Worm (Caenorhabditis elegans) whole organism, late embryonic: ENCODE data around the gene fis-2.

Source experiments
- C38D4.7 ChIP-seq: fragments of 200-800 bp; sonication (Bioruptor generic); optimal IDR thresholded peaks from 2 replicates; lab custom pipeline; 2018; ENCODE audit warnings: mild to moderate bottlenecking, missing genetic modification characterization, moderate library complexity, missing compliant biosample characterization
- F13H6.1 ChIP-seq: sonication (generic microtip); optimal IDR thresholded peaks from 2 replicates; lab custom pipeline; 2016; ENCODE audit warnings: missing genetic modification characterization, missing compliant biosample characterization
- ceh-34 ChIP-seq: sonication (generic microtip); optimal IDR thresholded peaks from 2 replicates; lab custom pipeline; 2016; ENCODE audit warnings: mild to moderate bottlenecking, missing genetic modification characterization, missing compliant biosample characterization
- ets-4 ChIP-seq: sonication (generic microtip); optimal IDR thresholded peaks from 2 replicates; lab custom pipeline; 2016; ENCODE audit warnings: missing genetic modification characterization, missing compliant biosample characterization
- fkh-10 ChIP-seq: fragments of 150-350 bp; optimal IDR thresholded peaks from 2 replicates; lab custom pipeline; 2014; ENCODE audit warnings: missing biosample characterization, missing genetic modification reagents, missing genetic modification characterization
- fkh-6 ChIP-seq: sonication (generic microtip); optimal IDR thresholded peaks from 2 replicates; lab custom pipeline; 2016; ENCODE audit warnings: missing genetic modification characterization, missing compliant biosample characterization
- lim-6 ChIP-seq: sonication (generic microtip); optimal IDR thresholded peaks from 2 replicates; lab custom pipeline; 2016; ENCODE audit warnings: missing genetic modification characterization, missing compliant biosample characterization
- lin-11 ChIP-seq: fragments of 200-800 bp; sonication (Bioruptor generic); optimal IDR thresholded peaks from 2 replicates; lab custom pipeline; 2018; ENCODE audit warnings: mild to moderate bottlenecking, missing genetic modification characterization, missing compliant biosample characterization
- nfya-1 ChIP-seq: sonication (generic microtip); optimal IDR thresholded peaks from 2 replicates; lab custom pipeline; 2017; ENCODE audit warnings: missing genetic modification characterization, mild to moderate bottlenecking, missing compliant biosample characterization, antibody characterized with exemption, moderate library complexity
- nhr-11 ChIP-seq: fragments of 150-350 bp; optimal IDR thresholded peaks from 2 replicates; lab custom pipeline; 2014; ENCODE audit warnings: missing biosample characterization, missing genetic modification characterization
- odd-2 ChIP-seq: sonication (generic microtip); optimal IDR thresholded peaks from 2 replicates; lab custom pipeline; 2017; ENCODE audit warnings: antibody characterized with exemption, mild to moderate bottlenecking, missing genetic modification characterization, missing compliant biosample characterization
- pha-4 ChIP-seq: fragments of 150-350 bp; optimal IDR thresholded peaks from 2 replicates; lab custom pipeline; 2018; ENCODE audit warnings: missing biosample characterization, missing genetic modification reagents, missing genetic modification characterization
- ref-2 ChIP-seq: sonication (generic microtip); optimal IDR thresholded peaks from 2 replicates; lab custom pipeline; 2016; ENCODE audit warnings: missing genetic modification characterization, missing compliant biosample characterization

ce11 chrX:8286740-8287299 lies 1.8 kb upstream of the fis-2 start, which contains the start of gene sec-16A.2:
- TF ChIP-seq fkh-6 (tag; lab: Kevin White, UChicago) (no peak), fkh-10 (GFP tag; lab: Kevin White, UChicago) (no peak), lim-6 (tag; lab: Kevin White, UChicago) (no peak), nfya-1 (tag; lab: Kevin White, UChicago) (peak; percentile 69), ceh-34 (tag; lab: Kevin White, UChicago) (peak; percentile 82), nhr-11 (tag; lab: Kevin White, UChicago) (no peak), lin-11 (tag; lab: Kevin White, UChicago) (no peak), ref-2 (tag; lab: Kevin White, UChicago) (peak; percentile 77), C38D4.7 (GFP tag; lab: Kevin White, UChicago) (no peak), ets-4 (tag; lab: Kevin White, UChicago) (no peak), odd-2 (tag; lab: Kevin White, UChicago) (no peak), pha-4 (tag; lab: Kevin White, UChicago) (no peak), F13H6.1 (tag; lab: Kevin White, UChicago) (no peak)
